Worm (Caenorhabditis elegans): ENCODE results near the gene mtm-6.

DNA sequence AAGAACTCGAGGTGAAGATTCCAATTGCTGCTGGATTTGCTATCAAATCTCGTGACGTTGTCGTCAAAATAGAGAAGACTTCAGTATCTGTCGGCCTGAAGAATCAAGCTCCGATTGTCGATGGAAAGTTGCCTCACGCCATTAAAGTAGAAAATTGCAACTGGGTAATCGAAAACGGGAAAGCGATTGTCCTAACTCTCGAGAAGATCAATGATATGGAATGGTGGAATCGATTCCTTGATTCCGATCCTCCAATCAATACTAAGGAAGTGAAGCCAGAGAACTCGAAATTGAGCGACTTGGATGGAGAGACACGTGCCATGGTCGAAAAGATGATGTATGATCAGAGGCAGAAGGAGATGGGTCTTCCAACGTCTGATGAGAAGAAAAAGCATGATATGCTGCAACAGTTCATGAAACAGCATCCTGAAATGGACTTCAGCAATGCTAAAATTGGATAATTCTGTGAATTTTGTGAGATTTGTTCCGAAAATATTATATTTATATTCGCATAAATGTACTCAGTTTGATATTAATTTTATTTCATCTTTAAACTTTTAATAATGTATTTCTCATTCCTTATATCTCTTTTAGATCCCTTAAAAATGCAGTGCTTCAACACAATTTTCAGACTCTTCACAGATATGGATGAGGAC lies 4.7 kb upstream of the mtm-6 start, which contains the start of gene dro-1:
- TF ChIP-seq pat-9 (tag; optimal IDR thresholded peaks at IDR 0.05): no peak
- no peak for TF ChIP-seq ahr-1 (tag; optimal IDR thresholded peaks at IDR 0.05)
- TF ChIP-seq ceh-2 (tag; optimal IDR thresholded peaks at IDR 0.05): no peak
- TF ChIP-seq pqm-1 (tag; optimal IDR thresholded peaks at IDR 0.05): no peak
- TF ChIP-seq ztf-16 (tag; optimal IDR thresholded peaks at IDR 0.05): no peak

Measured in whole organism, late embryonic.